Fruit fly (Drosophila melanogaster) Kc167 (cell line): ENCODE data around the gene dock.

ENCODE experiments used
- Myc ChIP-seq: fragments of >200 bp; optimal IDR thresholded peaks from 2 replicates; lab custom pipeline; 2017; ENCODE audit warnings: missing external identifiers
- Sin3A ChIP-seq: fragments of >200 bp; optimal IDR thresholded peaks from 2 replicates; lab custom pipeline; 2018; ENCODE audit warnings: missing external identifiers
- h ChIP-seq: fragments of >200 bp; optimal IDR thresholded peaks from 3 replicates; lab custom pipeline; 2018; ENCODE audit warnings: missing external identifiers
- insv ChIP-seq: fragments of >200 bp; optimal IDR thresholded peaks from 3 replicates; lab custom pipeline; 2018; ENCODE audit warnings: missing external identifiers
- psq ChIP-seq: fragments of >200 bp; optimal IDR thresholded peaks from 2 replicates; lab custom pipeline; 2017; ENCODE audit warnings: missing external identifiers
- ttk ChIP-seq: sonication (Bioruptor generic); optimal IDR thresholded peaks from 2 replicates; lab custom pipeline; 2017; ENCODE audit warnings: missing external identifiers

Gene dock

dm6 chr2L:819315-820032, 6.3 kb upstream of the dock start, which contains the start of the genes PGAP2 and Clp:
TSS of gene PGAP2 (minus strand) at chr2L:819508.
TSS of gene Clp (plus strand) at chr2L:819964.
- TF ChIP-seq Myc (lab: Kevin White, UChicago) (no peak), Sin3A (lab: Kevin White, UChicago) (no peak), ttk (lab: Kevin White, UChicago) (no peak), psq (lab: Kevin White, UChicago) (no peak), insv (lab: Kevin White, UChicago) (no peak), h (lab: Kevin White, UChicago) (no peak)

DNA sequence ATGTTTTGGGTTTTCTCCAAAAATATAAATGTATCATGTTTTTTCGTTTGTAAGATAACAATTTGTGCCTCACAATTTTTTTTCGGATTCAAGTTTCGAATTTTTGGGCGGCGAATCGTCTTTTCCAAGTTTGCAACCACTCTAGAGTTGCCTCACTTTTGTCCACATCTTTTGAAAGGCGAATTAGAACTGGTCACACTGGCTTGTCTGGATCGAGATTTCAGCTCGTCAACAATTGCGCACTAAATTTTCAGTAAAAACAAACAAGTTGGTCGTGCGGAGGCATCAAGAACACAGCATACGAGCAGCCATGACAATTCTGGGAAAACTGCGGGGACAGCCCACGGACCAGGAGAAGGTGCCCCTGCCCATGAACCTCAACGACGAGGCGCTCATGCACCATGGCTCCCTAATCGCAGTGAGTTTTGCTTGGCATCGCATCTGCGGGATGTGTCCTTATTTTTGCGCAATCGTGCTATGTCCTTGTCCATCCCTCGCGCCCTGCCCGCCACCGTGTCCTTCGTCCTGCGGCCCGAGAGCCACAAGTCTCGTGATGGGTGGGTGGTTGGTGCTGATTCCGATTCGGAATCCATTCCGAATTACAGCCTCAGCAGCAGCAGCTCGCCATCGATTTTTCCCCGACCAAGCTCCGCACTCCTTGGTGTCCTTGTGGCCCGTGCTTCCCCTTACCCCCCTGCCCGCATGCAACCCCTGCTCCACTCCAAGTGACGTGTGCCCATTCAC, 4.4 kb upstream of the dock start, which contains the start of gene CG3662:
Gene CG3662 (plus strand): TSS at position 48 of the 744 bp plus-strand sequence.
- TF ChIP-seq ttk (lab: Kevin White, UChicago) (no peak), insv (lab: Kevin White, UChicago) (no peak)

DNA sequence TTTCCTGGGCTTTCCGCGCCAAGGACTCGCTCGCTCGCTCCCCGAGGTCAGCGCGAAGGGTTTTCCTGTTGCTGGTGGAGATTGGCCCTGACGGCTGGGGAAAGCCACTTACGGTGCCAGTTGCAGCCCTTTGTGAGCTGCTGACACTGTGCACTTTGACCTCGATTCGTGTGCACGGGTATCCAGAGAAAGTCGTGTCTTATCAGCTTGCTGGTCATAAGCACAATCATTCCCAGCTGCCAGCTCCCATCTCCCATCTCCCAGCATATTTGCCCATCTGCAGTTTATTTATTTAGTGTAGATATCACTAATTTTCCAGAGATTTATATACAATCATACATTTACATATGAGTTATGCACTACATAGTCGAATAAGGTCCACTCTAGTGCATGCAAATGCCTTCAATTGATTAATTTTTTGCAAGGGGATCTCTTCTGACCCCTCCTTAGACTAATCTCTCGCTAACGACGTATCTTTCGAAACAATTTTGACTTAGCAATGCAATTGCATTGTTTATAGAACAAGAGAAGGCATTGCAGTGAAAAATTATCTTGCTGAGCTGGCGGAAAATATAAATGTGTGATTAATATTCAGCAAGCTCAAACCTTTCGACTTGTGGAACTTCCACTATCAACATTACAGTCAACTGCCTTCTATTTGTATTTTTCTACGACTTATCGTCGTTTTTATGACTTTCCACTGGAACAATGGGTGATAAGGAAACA, 3.6 kb upstream of the dock start:
- TF ChIP-seq insv (lab: Kevin White, UChicago): no peak
- TF ChIP-seq Myc (lab: Kevin White, UChicago): no peak
- no peak for TF ChIP-seq psq (lab: Kevin White, UChicago)

- no peak for TF ChIP-seq Sin3A (lab: Kevin White, UChicago)
- no peak for TF ChIP-seq Myc (lab: Kevin White, UChicago)
- no peak for TF ChIP-seq insv (lab: Kevin White, UChicago)
- no peak for TF ChIP-seq psq (lab: Kevin White, UChicago)
- TF ChIP-seq ttk (lab: Kevin White, UChicago): no peak
- TF ChIP-seq h (lab: Kevin White, UChicago): no peak
These were observed 619 bp downstream of the dock start for dm6 chr2L:826388-826787.

dm6 chr2L:827049-827448, 1.3 kb downstream of the dock start:
- TF ChIP-seq Sin3A (lab: Kevin White, UChicago): no peak
- no peak for TF ChIP-seq insv (lab: Kevin White, UChicago)
- TF ChIP-seq Myc (lab: Kevin White, UChicago): no peak
- TF ChIP-seq ttk (lab: Kevin White, UChicago): no peak
- no peak for TF ChIP-seq h (lab: Kevin White, UChicago)

DNA sequence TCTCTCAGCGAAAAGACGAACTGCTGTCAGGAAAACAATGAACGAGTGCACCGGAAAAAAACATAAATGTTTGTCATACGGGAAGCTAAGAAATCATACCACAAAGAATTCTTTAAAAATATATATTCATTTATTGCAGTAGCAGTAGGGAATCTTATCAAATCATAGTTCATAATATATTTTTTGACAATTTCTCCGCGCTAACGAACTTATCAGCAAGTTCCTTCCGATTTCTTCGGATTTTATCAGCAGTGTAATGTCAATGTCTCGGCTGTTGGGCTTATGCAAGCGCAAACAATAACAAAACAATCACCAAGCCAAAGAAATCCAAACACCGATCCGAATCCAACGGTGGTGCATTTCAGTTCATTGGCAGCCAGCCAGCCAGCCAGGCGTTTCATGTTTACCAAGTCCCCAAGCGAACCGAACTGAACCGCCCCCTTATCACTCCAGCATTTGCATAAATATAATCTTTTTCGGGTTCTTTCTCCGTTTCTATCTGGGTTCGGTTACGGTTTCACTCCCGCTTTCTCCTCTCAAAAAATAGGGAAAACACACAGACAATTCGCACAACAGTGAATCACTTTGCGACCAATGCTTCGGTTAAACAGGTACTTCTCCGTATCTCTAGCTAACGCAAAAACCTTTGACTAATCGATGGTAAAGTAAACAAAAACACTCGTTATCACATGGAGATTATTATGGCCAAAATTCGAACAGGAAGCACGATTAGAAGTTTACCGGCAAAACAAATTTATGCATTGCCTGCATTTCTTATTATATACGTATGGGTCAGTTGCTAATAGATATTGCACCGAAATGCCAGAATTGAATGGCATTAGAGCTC, 2.0 kb downstream of the dock start:
- TF ChIP-seq h (lab: Kevin White, UChicago): no peak

DNA sequence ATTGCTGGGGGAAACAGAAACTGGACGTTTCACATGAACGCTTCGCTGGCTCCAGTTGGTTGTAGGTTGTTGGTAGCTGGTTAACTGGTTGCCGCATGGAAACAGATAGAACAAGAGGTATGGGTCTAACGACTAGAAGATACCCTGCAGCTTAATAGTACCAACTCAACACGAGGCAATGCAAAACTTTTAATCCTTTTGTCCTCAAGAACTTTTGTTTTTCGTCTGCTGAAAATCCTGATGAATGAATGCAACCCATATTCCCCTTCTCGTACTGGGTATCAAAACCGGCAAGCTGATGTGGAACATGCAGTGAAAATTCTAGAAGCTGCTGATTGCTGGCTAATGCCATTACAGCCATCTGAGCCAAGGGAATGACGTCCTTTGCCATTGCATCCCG, 12.2 kb downstream of the dock start:
- TF ChIP-seq ttk (lab: Kevin White, UChicago) (no peak), Myc (lab: Kevin White, UChicago) (no peak), Sin3A (lab: Kevin White, UChicago) (no peak), psq (lab: Kevin White, UChicago) (no peak), insv (lab: Kevin White, UChicago) (no peak), h (lab: Kevin White, UChicago) (no peak)

dm6 chr2L:838786-839185, 13.0 kb downstream of the dock start:
- no peak for TF ChIP-seq psq (lab: Kevin White, UChicago)
- no peak for TF ChIP-seq Myc (lab: Kevin White, UChicago)
- no peak for TF ChIP-seq ttk (lab: Kevin White, UChicago)
- TF ChIP-seq Sin3A (lab: Kevin White, UChicago): no peak
- no peak for TF ChIP-seq h (lab: Kevin White, UChicago)
- no peak for TF ChIP-seq insv (lab: Kevin White, UChicago)

DNA sequence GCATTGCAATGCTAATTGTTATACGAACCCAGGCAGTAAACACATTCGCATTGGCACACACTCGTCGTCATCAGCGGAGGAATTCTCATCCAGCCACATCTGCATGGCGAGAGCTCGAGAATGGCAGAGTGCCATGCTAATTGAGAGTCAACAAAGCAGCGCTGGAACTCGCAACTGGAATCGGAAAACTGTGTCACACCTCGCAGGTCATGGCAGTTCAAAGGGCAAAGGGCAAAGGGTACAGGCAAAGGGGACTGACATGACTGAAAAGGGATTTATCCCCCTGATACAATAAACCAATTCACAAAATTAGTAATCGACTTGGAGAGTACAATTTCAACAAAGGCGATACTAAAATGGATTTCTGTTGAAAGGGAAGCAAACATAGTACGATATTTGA, 14.3 kb downstream of the dock start:
- TF ChIP-seq Sin3A (lab: Kevin White, UChicago): no peak
- TF ChIP-seq insv (lab: Kevin White, UChicago): no peak
- no peak for TF ChIP-seq ttk (lab: Kevin White, UChicago)
- no peak for TF ChIP-seq Myc (lab: Kevin White, UChicago)

DNA sequence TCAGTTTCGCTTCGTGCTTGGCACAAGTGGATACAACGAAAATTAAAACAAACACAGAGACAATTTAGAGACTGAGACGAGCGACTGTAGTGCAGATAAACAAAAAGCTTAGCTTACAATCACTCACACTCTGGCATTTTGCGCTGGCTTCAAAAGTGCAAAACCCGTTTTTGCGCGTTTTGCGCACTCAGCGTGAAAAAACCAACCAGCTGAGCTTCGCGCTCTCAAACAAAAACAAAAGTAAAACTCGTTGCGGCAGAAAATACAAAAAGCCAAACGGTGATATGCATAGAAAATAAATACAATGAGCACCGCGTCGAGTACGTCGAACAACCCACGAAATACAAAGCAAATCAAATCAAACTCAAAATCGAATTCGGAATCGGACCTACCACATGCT, 14.9 kb downstream of the dock start:
- TF ChIP-seq psq (lab: Kevin White, UChicago) (no peak), Sin3A (lab: Kevin White, UChicago) (no peak), h (lab: Kevin White, UChicago) (no peak), insv (lab: Kevin White, UChicago) (no peak), ttk (lab: Kevin White, UChicago) (no peak), Myc (lab: Kevin White, UChicago) (no peak)

DNA sequence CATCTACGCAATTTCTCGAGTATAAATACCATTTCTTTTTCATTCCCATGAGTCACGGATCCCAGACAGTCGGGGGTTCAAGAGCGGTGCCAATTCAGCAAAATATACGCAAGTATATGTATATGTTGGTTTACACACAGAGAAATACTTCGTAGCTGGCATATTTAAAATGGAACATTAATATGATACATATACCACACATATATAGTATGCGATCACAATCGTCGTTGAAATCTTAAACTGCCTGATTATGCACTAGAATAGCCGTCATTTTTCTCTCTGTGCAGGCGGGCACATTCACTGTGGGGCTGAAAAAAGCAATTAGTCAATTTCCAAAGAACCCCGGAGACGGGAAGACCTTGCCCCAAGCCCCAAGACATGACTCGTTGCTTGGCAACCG, 15.9 kb downstream of the dock start:
- TF ChIP-seq ttk (lab: Kevin White, UChicago) (no peak), Sin3A (lab: Kevin White, UChicago) (no peak), insv (lab: Kevin White, UChicago) (no peak), Myc (lab: Kevin White, UChicago) (no peak), psq (lab: Kevin White, UChicago) (no peak), h (lab: Kevin White, UChicago) (no peak)
